Worm (Caenorhabditis elegans) whole organism, L3 larva: ENCODE data around the gene tax-4.

ENCODE experiments used
- ceh-82 ChIP-seq: fragments of 150-350 bp; optimal IDR thresholded peaks from 2 replicates; lab custom pipeline; 2014; ENCODE audit warnings: missing biosample characterization, missing genetic modification characterization
- ceh-9 ChIP-seq: sonication (generic microtip); optimal IDR thresholded peaks from 2 replicates; lab custom pipeline; 2018; ENCODE audit warnings: missing biosample characterization, missing genetic modification characterization
- daf-12 ChIP-seq: fragments of 150-350 bp; optimal IDR thresholded peaks from 2 replicates; lab custom pipeline; 2014; ENCODE audit warnings: missing biosample characterization, missing genetic modification reagents, missing genetic modification characterization
- lin-39 ChIP-seq: fragments of 150-350 bp; optimal IDR thresholded peaks from 2 replicates; lab custom pipeline; 2018; ENCODE audit warnings: missing biosample characterization, missing genetic modification reagents, missing genetic modification characterization
- skn-1 ChIP-seq: fragments of 150-350 bp; optimal IDR thresholded peaks from 2 replicates; lab custom pipeline; 2014; ENCODE audit warnings: missing biosample characterization, missing genetic modification characterization

DNA sequence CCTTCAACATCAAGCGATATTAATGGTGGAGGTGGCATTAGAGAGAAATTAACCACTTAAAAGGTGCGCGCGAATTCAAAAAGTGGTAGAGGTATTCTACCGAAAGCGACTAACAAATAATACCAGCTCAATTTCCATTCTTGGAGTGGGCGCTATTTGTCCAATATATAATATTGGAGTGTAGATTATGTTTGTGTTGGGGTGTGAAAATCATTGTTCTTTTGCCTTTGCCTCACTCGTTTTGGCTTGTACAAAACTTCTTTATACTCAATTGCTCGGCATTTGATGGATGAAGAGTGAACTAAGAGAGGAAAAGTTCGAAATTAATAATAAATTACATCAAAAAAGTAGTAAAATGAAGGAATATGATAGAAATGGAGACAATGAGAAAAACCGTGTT, 49.8 kb downstream of the tax-4 start, which contains the start of gene T23G5.3:
- TF ChIP-seq ceh-9 (tag; lab: Kevin White, UChicago) (no peak), daf-12 (tag; lab: Kevin White, UChicago) (no peak), lin-39 (no peak), ceh-82 (tag; lab: Kevin White, UChicago) (no peak), skn-1 (no peak)
